Worm (Caenorhabditis elegans) whole organism, L2 larva: Measurements from ENCODE around the gene C06E2.5.

ENCODE experiments used
- ZK546.5 ChIP-seq: sonication (generic microtip); optimal IDR thresholded peaks from 2 replicates; lab custom pipeline; 2017; ENCODE audit warnings: missing biosample characterization, missing genetic modification characterization
- alr-1 ChIP-seq: fragments of 150-350 bp; optimal IDR thresholded peaks from 2 replicates; lab custom pipeline; 2014; ENCODE audit warnings: missing biosample characterization, missing genetic modification characterization
- ama-1 ChIP-seq: fragments of 150-350 bp; optimal IDR thresholded peaks from 2 replicates; lab custom pipeline; 2018; ENCODE audit warnings: inconsistent platforms
- ceh-16 ChIP-seq: fragments of 150-350 bp; optimal IDR thresholded peaks from 2 replicates; lab custom pipeline; 2014; ENCODE audit warnings: missing biosample characterization, missing genetic modification characterization
- ceh-82 ChIP-seq: fragments of 150-350 bp; optimal IDR thresholded peaks from 2 replicates; lab custom pipeline; 2014; ENCODE audit warnings: missing biosample characterization, missing genetic modification characterization
- egl-27 ChIP-seq: sonication (generic microtip); optimal IDR thresholded peaks from 3 replicates; lab custom pipeline; 2017; ENCODE audit warnings: missing biosample characterization, missing genetic modification reagents, missing genetic modification characterization
- fos-1 ChIP-seq: fragments of 150-350 bp; optimal IDR thresholded peaks from 2 replicates; lab custom pipeline; 2014; ENCODE audit warnings: missing biosample characterization, missing genetic modification characterization
- lsy-2 ChIP-seq, 2 experiments: fragments of 150-350 bp in 1 of 2; sonication (generic microtip) in 1 of 2; optimal IDR thresholded peaks; 2 replicates each; lab custom pipeline; 2014 to 2017; ENCODE audit warnings: missing biosample characterization in 2 of 2, missing genetic modification characterization in 2 of 2
- mbf-1 ChIP-seq: sonication (generic microtip); optimal IDR thresholded peaks from 2 replicates; lab custom pipeline; 2017; ENCODE audit warnings: missing biosample characterization, missing genetic modification characterization
- nhr-11 ChIP-seq: fragments of 150-350 bp; optimal IDR thresholded peaks from 2 replicates; lab custom pipeline; 2014; ENCODE audit warnings: missing biosample characterization, missing genetic modification characterization
- nhr-129 ChIP-seq: fragments of 150-350 bp; optimal IDR thresholded peaks from 2 replicates; lab custom pipeline; 2014; ENCODE audit warnings: missing biosample characterization, missing genetic modification characterization
- nhr-23 ChIP-seq: fragments of 150-350 bp; optimal IDR thresholded peaks from 2 replicates; lab custom pipeline; 2014; ENCODE audit warnings: missing biosample characterization, missing genetic modification reagents, missing genetic modification characterization
- nhr-237 ChIP-seq: fragments of 150-350 bp; optimal IDR thresholded peaks from 2 replicates; lab custom pipeline; 2014; ENCODE audit warnings: missing biosample characterization, missing genetic modification characterization
- zag-1 ChIP-seq: fragments of 150-350 bp; optimal IDR thresholded peaks from 2 replicates; lab custom pipeline; 2014; ENCODE audit warnings: missing biosample characterization, missing genetic modification characterization

ce11 chrX:8824437-8824836 is 33.3 kb downstream of the C06E2.5 start, which contains the start of gene ifd-1:
- TF ChIP-seq nhr-11 (tag; lab: Kevin White, UChicago) (no peak), alr-1 (tag; lab: Kevin White, UChicago) (no peak), egl-27 (tag; lab: Kevin White, UChicago) (no peak), ZK546.5 (tag; lab: Kevin White, UChicago) (no peak), mbf-1 (no peak), ceh-82 (tag; lab: Kevin White, UChicago) (no peak), ama-1 (no peak), nhr-129 (tag; lab: Kevin White, UChicago) (peak; percentile 8), nhr-23 (tag; lab: Kevin White, UChicago) (no peak), ceh-16 (tag; lab: Kevin White, UChicago) (no peak), nhr-237 (no peak), lsy-2 (tag; optimal IDR thresholded peaks at IDR 0.05; lab: Kevin White, UChicago) (no peak), fos-1 (peak; percentile 96), zag-1 (no peak)
